Fruit fly (Drosophila melanogaster) whole organism, embryonic: Measurements from ENCODE around the gene CG5104.
A peak's percentile ranks its signal among the peaks of the same experiment; 100 is the strongest.

Experiments
- CG10147 ChIP-seq: fragments of 200-800 bp; sonication (Bioruptor generic); optimal IDR thresholded peaks from 2 replicates; lab custom pipeline; 2019; ENCODE audit warnings: missing biosample characterization, mild to moderate bottlenecking, missing genetic modification characterization, moderate library complexity
- CG10321 ChIP-seq: fragments of 200-800 bp; sonication (Bioruptor generic); IDR thresholded peaks from 2 replicates; pipeline ENCODE4 v1.3.6; 2022; ENCODE audit warnings: missing biosample characterization, missing genetic modification characterization
- CG10431 ChIP-seq: fragments of 200-800 bp; sonication (Bioruptor generic); optimal IDR thresholded peaks from 3 replicates; lab custom pipeline; 2018; ENCODE audit warnings: missing biosample characterization, mild to moderate bottlenecking, missing genetic modification characterization
- CG10543 ChIP-seq: fragments of 200-800 bp; sonication (Bioruptor generic); optimal IDR thresholded peaks from 3 replicates; lab custom pipeline; 2017; ENCODE audit warnings: missing biosample characterization, mild to moderate bottlenecking, missing genetic modification characterization, moderate library complexity
- CG12391 ChIP-seq: fragments of 200-800 bp; sonication (Bioruptor generic); optimal IDR thresholded peaks from 3 replicates; lab custom pipeline; 2018; ENCODE audit warnings: missing biosample characterization, mild to moderate bottlenecking, missing genetic modification characterization, moderate library complexity
- CG12769 ChIP-seq: fragments of 200-800 bp; sonication (Bioruptor generic); optimal IDR thresholded peaks from 2 replicates; lab custom pipeline; 2019; ENCODE audit warnings: missing biosample characterization, mild to moderate bottlenecking, missing genetic modification characterization, moderate library complexity
- CG13287 ChIP-seq: fragments of 200-800 bp; sonication (Bioruptor generic); IDR thresholded peaks from 2 replicates; pipeline ENCODE4 v1.3.6; 2022; ENCODE audit warnings: missing biosample characterization, missing genetic modification characterization; ENCODE audit not compliant: partially characterized antibody
- CG13894 ChIP-seq: fragments of 200-800 bp; sonication (Bioruptor generic); optimal IDR thresholded peaks from 3 replicates; lab custom pipeline; 2018; ENCODE audit warnings: missing biosample characterization, mild to moderate bottlenecking, missing genetic modification characterization, moderate library complexity
- CG17328 ChIP-seq: fragments of 200-800 bp; sonication (Bioruptor generic); IDR thresholded peaks from 2 replicates; pipeline ENCODE4 v1.3.6; 2022; ENCODE audit warnings: missing biosample characterization, missing genetic modification characterization
- CG18619 ChIP-seq: fragments of 200-800 bp; sonication (Bioruptor generic); optimal IDR thresholded peaks from 3 replicates; lab custom pipeline; 2017; ENCODE audit warnings: missing biosample characterization, mild to moderate bottlenecking, missing genetic modification characterization
- CG30431 ChIP-seq: fragments of 200-800 bp; sonication (Bioruptor generic); optimal IDR thresholded peaks from 2 replicates; lab custom pipeline; 2017; ENCODE audit warnings: missing biosample characterization, missing genetic modification characterization
- CG33557 ChIP-seq: fragments of 200-800 bp; sonication (Bioruptor generic); optimal IDR thresholded peaks from 2 replicates; lab custom pipeline; 2019; ENCODE audit warnings: missing biosample characterization, mild to moderate bottlenecking, missing genetic modification characterization, moderate library complexity
- CG34376 ChIP-seq: fragments of 200-800 bp; sonication (Bioruptor generic); optimal IDR thresholded peaks from 2 replicates; lab custom pipeline; 2018; ENCODE audit warnings: missing biosample characterization, mild to moderate bottlenecking, missing genetic modification characterization
- CG8924 ChIP-seq: fragments of 200-800 bp; optimal IDR thresholded peaks from 3 replicates; lab custom pipeline; 2019; ENCODE audit warnings: missing biosample characterization, mild to moderate bottlenecking, missing genetic modification characterization, moderate library complexity
- CG9932 ChIP-seq: fragments of 200-800 bp; sonication (Bioruptor generic); IDR thresholded peaks from 2 replicates; pipeline ENCODE4 v1.3.6; 2022; ENCODE audit warnings: missing biosample characterization, missing genetic modification characterization
- CoRest ChIP-seq: fragments of 200-800 bp; sonication (Bioruptor generic); optimal IDR thresholded peaks from 3 replicates; lab custom pipeline; 2018; ENCODE audit warnings: missing biosample characterization, mild to moderate bottlenecking, missing genetic modification characterization, moderate library complexity
- Dek ChIP-seq: fragments of 200-800 bp; sonication (Bioruptor generic); optimal IDR thresholded peaks from 3 replicates; lab custom pipeline; 2019; ENCODE audit warnings: missing biosample characterization, mild to moderate bottlenecking, missing genetic modification characterization, moderate library complexity
- Dip3 ChIP-seq: fragments of 200-800 bp; sonication (Bioruptor generic); optimal IDR thresholded peaks from 3 replicates; lab custom pipeline; 2016; ENCODE audit warnings: missing biosample characterization, missing genetic modification characterization
- Fer3 ChIP-seq: fragments of 200-800 bp; sonication (Bioruptor generic); optimal IDR thresholded peaks from 2 replicates; lab custom pipeline; 2018; ENCODE audit warnings: missing biosample characterization, mild to moderate bottlenecking, missing genetic modification characterization, moderate library complexity
- HLH4C ChIP-seq: fragments of 200-800 bp; sonication (Bioruptor generic); IDR thresholded peaks from 3 replicates; pipeline ENCODE4 v1.3.6; 2022; ENCODE audit warnings: missing biosample characterization, missing genetic modification characterization; ENCODE audit not compliant: partially characterized antibody
- MBD-R2 ChIP-seq: fragments of 200-800 bp; sonication (Bioruptor generic); IDR thresholded peaks from 2 replicates; pipeline ENCODE4 v1.3.6; 2022; ENCODE audit warnings: missing biosample characterization, missing genetic modification characterization
- Max ChIP-seq: fragments of 200-800 bp; sonication (Bioruptor generic); optimal IDR thresholded peaks from 2 replicates; lab custom pipeline; 2016; ENCODE audit warnings: missing biosample characterization, mild to moderate bottlenecking, missing genetic modification characterization
- Mes4 ChIP-seq: fragments of 200-800 bp; sonication (Bioruptor generic); optimal IDR thresholded peaks from 2 replicates; lab custom pipeline; 2016; ENCODE audit warnings: missing biosample characterization, missing genetic modification characterization
- Rx ChIP-seq: fragments of 200-800 bp; sonication (Bioruptor generic); IDR thresholded peaks from 2 replicates; pipeline ENCODE4 v1.3.6; 2022; ENCODE audit warnings: missing biosample characterization, missing genetic modification characterization
- Ssrp ChIP-seq: fragments of 200-800 bp; sonication (Bioruptor generic); optimal IDR thresholded peaks from 2 replicates; lab custom pipeline; 2018; ENCODE audit warnings: missing biosample characterization, mild to moderate bottlenecking, missing genetic modification characterization, moderate library complexity
- bab2 ChIP-seq: fragments of 200-800 bp; sonication (Bioruptor generic); optimal IDR thresholded peaks from 2 replicates; lab custom pipeline; 2016; ENCODE audit warnings: missing biosample characterization, missing genetic modification characterization
- bcd ChIP-seq: fragments of 200-800 bp; sonication (Bioruptor generic); optimal IDR thresholded peaks from 2 replicates; lab custom pipeline; 2017; ENCODE audit warnings: missing biosample characterization, mild to moderate bottlenecking, missing genetic modification characterization
- btn ChIP-seq: fragments of 200-800 bp; sonication (Bioruptor generic); optimal IDR thresholded peaks from 2 replicates; lab custom pipeline; 2016; ENCODE audit warnings: missing biosample characterization, missing genetic modification characterization
- ci ChIP-seq: fragments of 200-800 bp; sonication (Bioruptor generic); IDR thresholded peaks from 3 replicates; pipeline ENCODE4 v1.3.6; 2022; ENCODE audit warnings: missing biosample characterization, missing genetic modification characterization
- crc ChIP-seq: fragments of 200-800 bp; sonication (Bioruptor generic); optimal IDR thresholded peaks from 2 replicates; lab custom pipeline; 2016; ENCODE audit warnings: missing biosample characterization, missing genetic modification characterization
- esg ChIP-seq: fragments of 200-800 bp; sonication (Bioruptor generic); conservative IDR thresholded peaks from 2 replicates; pipeline ENCODE4 v1.3.6; 2022; ENCODE audit warnings: missing biosample characterization, missing genetic modification characterization
- grn ChIP-seq: fragments of 200-800 bp; sonication (Bioruptor generic); optimal IDR thresholded peaks from 3 replicates; lab custom pipeline; 2017; ENCODE audit warnings: missing biosample characterization, missing genetic modification characterization
- gro ChIP-seq: fragments of 200-800 bp; sonication (Bioruptor generic); optimal IDR thresholded peaks from 2 replicates; lab custom pipeline; 2016; ENCODE audit warnings: missing biosample characterization, missing genetic modification characterization
- gsb-n ChIP-seq: fragments of 200-800 bp; sonication (Bioruptor generic); optimal IDR thresholded peaks from 3 replicates; lab custom pipeline; 2018; ENCODE audit warnings: missing biosample characterization, mild to moderate bottlenecking, missing genetic modification characterization
- kay ChIP-seq: fragments of 200-800 bp; sonication (Bioruptor generic); optimal IDR thresholded peaks from 2 replicates; lab custom pipeline; 2016; ENCODE audit warnings: missing biosample characterization, missing genetic modification characterization
- klu ChIP-seq: fragments of 200-800 bp; sonication (Bioruptor generic); IDR thresholded peaks from 2 replicates; pipeline ENCODE4 v1.3.6; 2022; ENCODE audit warnings: missing biosample characterization, missing genetic modification characterization
- mam ChIP-seq: fragments of 200-800 bp; sonication (Bioruptor generic); optimal IDR thresholded peaks from 3 replicates; lab custom pipeline; 2016; ENCODE audit warnings: missing biosample characterization, missing genetic modification characterization
- nom ChIP-seq: fragments of 200-800 bp; sonication (Bioruptor generic); optimal IDR thresholded peaks from 2 replicates; lab custom pipeline; 2017; ENCODE audit warnings: missing biosample characterization, missing genetic modification characterization, mild to moderate bottlenecking, moderate library complexity, missing genetic modification reagents
- pb ChIP-seq: fragments of 200-800 bp; sonication (Bioruptor generic); optimal IDR thresholded peaks from 3 replicates; lab custom pipeline; 2016; ENCODE audit warnings: missing biosample characterization, missing genetic modification characterization
- phol ChIP-seq: fragments of 200-800 bp; sonication (Bioruptor generic); optimal IDR thresholded peaks from 3 replicates; lab custom pipeline; 2018; ENCODE audit warnings: missing biosample characterization, mild to moderate bottlenecking, missing genetic modification characterization, moderate library complexity
- schlank ChIP-seq: fragments of 200-800 bp; sonication (Bioruptor generic); optimal IDR thresholded peaks from 2 replicates; lab custom pipeline; 2018; ENCODE audit warnings: missing biosample characterization, mild to moderate bottlenecking, missing genetic modification characterization
- sug ChIP-seq: fragments of 200-800 bp; optimal IDR thresholded peaks from 2 replicates; lab custom pipeline; 2019; ENCODE audit warnings: missing biosample characterization, mild to moderate bottlenecking, missing genetic modification characterization, moderate library complexity
- ttk ChIP-seq: fragments of 200-800 bp; sonication (Bioruptor generic); IDR thresholded peaks from 2 replicates; pipeline ENCODE4 v2.1.2; 2022; ENCODE audit warnings: missing biosample characterization, missing genetic modification characterization
- unpg ChIP-seq: fragments of 200-800 bp; sonication (Bioruptor generic); optimal IDR thresholded peaks from 3 replicates; lab custom pipeline; 2018; ENCODE audit warnings: missing biosample characterization, mild to moderate bottlenecking, missing genetic modification characterization, moderate library complexity
- vnd ChIP-seq: fragments of 200-800 bp; sonication (Bioruptor generic); IDR thresholded peaks from 3 replicates; pipeline ENCODE4 v1.3.6; 2022; ENCODE audit warnings: missing biosample characterization, missing genetic modification characterization; ENCODE audit not compliant: partially characterized antibody
- wek ChIP-seq: fragments of 200-800 bp; sonication (Bioruptor generic); optimal IDR thresholded peaks from 3 replicates; lab custom pipeline; 2018; ENCODE audit warnings: missing biosample characterization, mild to moderate bottlenecking, missing genetic modification characterization, moderate library complexity
- zen ChIP-seq: fragments of 200-800 bp; sonication (Bioruptor generic); optimal IDR thresholded peaks from 3 replicates; lab custom pipeline; 2018; ENCODE audit warnings: missing biosample characterization, mild to moderate bottlenecking, missing genetic modification characterization, moderate library complexity
- zfh1 ChIP-seq: fragments of 200-800 bp; sonication (Bioruptor generic); IDR thresholded peaks from 3 replicates; pipeline ENCODE4 v1.3.6; 2022; ENCODE audit warnings: missing biosample characterization, missing genetic modification characterization

CG5104 gene

dm6 chr3L:20473021-20473799 lies 47.6 kb upstream of the CG5104 start, which contains the start of the genes CG32428 and CG5969 (continued):
- TF ChIP-seq gsb-n (tag; lab: Kevin White, UChicago) (peak; percentile 42), esg (GFP tag; lab: Robert Waterston, UW) (peak; percentile 52), gro (GFP tag; lab: Kevin White, UChicago) (peak; percentile 9), zfh1 (peak; percentile 62; the same call in 2 of the 3 replicates), CG10147 (GFP tag; lab: Kevin White, UChicago) (peak; percentile 65), bcd (GFP tag; lab: Kevin White, UChicago) (peak; percentile 56), crc (GFP tag; lab: Kevin White, UChicago) (no peak), CG30431 (GFP tag; lab: Kevin White, UChicago) (peak; percentile 29), nom (no peak), bab2 (no peak), CG34376 (GFP tag; lab: Kevin White, UChicago) (peak; percentile 26), klu (GFP tag; lab: Robert Waterston, UW) (no peak), phol (tag; lab: Kevin White, UChicago) (peak; percentile 69), Dek (tag; lab: Kevin White, UChicago) (peak; percentile 76), vnd (GFP tag; lab: Robert Waterston, UW) (no peak), HLH4C (0 out of 3 replicates have a peak, but pooled peaks have one; percentile 8), btn (GFP tag; lab: Kevin White, UChicago) (no peak), CG18619 (GFP tag; lab: Kevin White, UChicago) (peak; percentile 58), zen (tag; lab: Kevin White, UChicago) (peak; percentile 8), Max (GFP tag; lab: Kevin White, UChicago) (peak; percentile 45), wek (GFP tag; lab: Kevin White, UChicago) (peak; percentile 51), sug (tag; lab: Kevin White, UChicago) (peak; percentile 58), CG8924 (tag; lab: Kevin White, UChicago) (peak; percentile 70), ttk (no peak), grn (GFP tag; lab: Kevin White, UChicago) (no peak), Ssrp (tag; lab: Kevin White, UChicago) (peak; percentile 28), pb (GFP tag; lab: Kevin White, UChicago) (no peak), schlank (no peak), kay (GFP tag; lab: Kevin White, UChicago) (peak; percentile 1), CG10431 (no peak), Mes4 (GFP tag; lab: Kevin White, UChicago) (no peak), Fer3 (tag; lab: Kevin White, UChicago) (peak; percentile 73), CG13287 (no peak; the same call in 1 of the 2 replicates), MBD-R2 (GFP tag; lab: Robert Waterston, UW) (no peak; the same call in 1 of the 2 replicates), CG13894 (tag; lab: Kevin White, UChicago) (peak; percentile 53), CG10321 (GFP tag; lab: Robert Waterston, UW) (0 out of 2 replicates have a peak, but pooled peaks have one; percentile 7), CG33557 (GFP tag; lab: Kevin White, UChicago) (no peak), CG10543 (GFP tag; lab: Kevin White, UChicago) (no peak), ci (peak; percentile 36; the same call in 2 of the 3 replicates), CG17328 (GFP tag; lab: Robert Waterston, UW) (peak; percentile 54), CoRest (peak; percentile 79), CG12391 (tag; lab: Kevin White, UChicago) (peak; percentile 79), mam (peak; percentile 43), CG9932 (GFP tag; lab: Robert Waterston, UW) (peak; percentile 80), CG12769 (no peak), Rx (GFP tag; lab: Robert Waterston, UW) (peak; percentile 49; the same call in 1 of the 2 replicates), unpg (GFP tag; lab: Kevin White, UChicago) (peak; percentile 67), Dip3 (GFP tag; lab: Kevin White, UChicago) (peak; percentile 9)
